Worm (Caenorhabditis elegans) whole organism, mixed stage, embryonic: ENCODE data around the gene ZC513.14.

Source experiments
- ceh-83 ChIP-seq: fragments of 200-800 bp; sonication (Bioruptor generic); optimal IDR thresholded peaks from 2 replicates; lab custom pipeline; 2018; ENCODE audit warnings: mild to moderate bottlenecking, missing genetic modification characterization, missing compliant biosample characterization
- drap-1 ChIP-seq: fragments of 200-800 bp; sonication (Bioruptor generic); optimal IDR thresholded peaks from 3 replicates; lab custom pipeline; 2018; ENCODE audit warnings: mild to moderate bottlenecking, missing genetic modification characterization, missing compliant biosample characterization
- elt-3 ChIP-seq: fragments of 150-350 bp; optimal IDR thresholded peaks from 2 replicates; lab custom pipeline; 2014; ENCODE audit warnings: missing biosample characterization, missing genetic modification characterization
- lin-13 ChIP-seq: fragments of 150-350 bp; optimal IDR thresholded peaks from 2 replicates; lab custom pipeline; 2014; ENCODE audit warnings: missing biosample characterization, missing genetic modification characterization
- lin-32 ChIP-seq: fragments of 200-800 bp; sonication (Bioruptor generic); optimal IDR thresholded peaks from 2 replicates; lab custom pipeline; 2018; ENCODE audit warnings: mild to moderate bottlenecking, missing genetic modification characterization, missing compliant biosample characterization
- mep-1 ChIP-seq: fragments of 150-350 bp; optimal IDR thresholded peaks from 2 replicates; lab custom pipeline; 2017; ENCODE audit warnings: missing biosample characterization, missing genetic modification reagents, missing genetic modification characterization, inconsistent platforms
- nhr-2 ChIP-seq: fragments of 150-350 bp; optimal IDR thresholded peaks from 2 replicates; lab custom pipeline; 2014; ENCODE audit warnings: missing biosample characterization, missing genetic modification characterization
- nhr-76 ChIP-seq: sonication (generic microtip); optimal IDR thresholded peaks from 2 replicates; lab custom pipeline; 2017; ENCODE audit warnings: missing biosample characterization, missing genetic modification characterization
- snpc-4 ChIP-seq: fragments of 150-350 bp; optimal IDR thresholded peaks from 2 replicates; lab custom pipeline; 2014; ENCODE audit warnings: missing biosample characterization, missing genetic modification characterization
- sptf-1 ChIP-seq: sonication (generic microtip); optimal IDR thresholded peaks from 2 replicates; lab custom pipeline; 2017; ENCODE audit warnings: mild to moderate bottlenecking, missing genetic modification characterization, moderate library complexity, missing compliant biosample characterization
- unc-39 ChIP-seq: fragments of 150-350 bp; optimal IDR thresholded peaks from 2 replicates; lab custom pipeline; 2014; ENCODE audit warnings: missing biosample characterization, missing genetic modification characterization
- ztf-11 ChIP-seq: fragments of 150-350 bp; optimal IDR thresholded peaks from 2 replicates; lab custom pipeline; 2014; ENCODE audit warnings: missing biosample characterization, missing genetic modification characterization

DNA sequence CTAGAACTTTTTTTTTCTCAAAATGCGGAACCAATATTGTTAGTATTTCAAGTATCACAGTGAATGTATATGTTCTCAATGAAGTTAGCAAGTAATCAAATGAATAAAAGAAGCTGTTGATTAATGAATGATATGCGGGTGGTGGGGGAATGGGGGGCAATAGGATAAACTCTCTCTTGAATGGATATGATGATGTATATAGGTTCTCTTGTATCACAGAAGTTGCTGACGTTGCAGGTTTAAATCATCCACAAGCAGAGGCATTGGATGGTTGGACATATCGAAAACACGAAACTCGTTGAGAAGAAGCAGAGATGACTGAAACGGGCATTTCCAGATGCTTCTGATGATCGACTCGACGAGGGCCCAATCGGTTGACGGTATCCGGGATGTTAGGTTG, 3.8 kb upstream of the ZC513.14 start:
- no peak for TF ChIP-seq sptf-1
- TF ChIP-seq unc-39, result no peak
- TF ChIP-seq drap-1, result no peak
- no peak for TF ChIP-seq lin-32 (GFP tag; lab: Kevin White, UChicago)
- no peak for TF ChIP-seq lin-13
- no peak for TF ChIP-seq snpc-4 (tag; lab: Kevin White, UChicago)
- no peak for TF ChIP-seq mep-1 (tag; lab: Kevin White, UChicago)
- no peak for TF ChIP-seq ztf-11 (tag; lab: Kevin White, UChicago)
- TF ChIP-seq ceh-83 (GFP tag; lab: Kevin White, UChicago), result no peak
- TF ChIP-seq nhr-2, result no peak
- TF ChIP-seq elt-3 (tag; lab: Kevin White, UChicago), result no peak
- TF ChIP-seq nhr-76 (tag; lab: Kevin White, UChicago), result no peak
